Worm (Caenorhabditis elegans) whole organism, L2 larva: ENCODE data around the gene nape-1.

Experiments used
- ama-1 ChIP-seq: fragments of 150-350 bp; optimal IDR thresholded peaks from 2 replicates; lab custom pipeline; 2018; ENCODE audit warnings: inconsistent platforms
- ceh-82 ChIP-seq: fragments of 150-350 bp; optimal IDR thresholded peaks from 2 replicates; lab custom pipeline; 2014; ENCODE audit warnings: missing biosample characterization, missing genetic modification characterization
- lin-39 ChIP-seq: fragments of 150-350 bp; optimal IDR thresholded peaks from 2 replicates; lab custom pipeline; 2014; ENCODE audit warnings: missing biosample characterization, missing genetic modification reagents, missing genetic modification characterization
- nhr-12 ChIP-seq: fragments of 150-350 bp; optimal IDR thresholded peaks from 2 replicates; lab custom pipeline; 2014; ENCODE audit warnings: missing biosample characterization, missing genetic modification characterization

DNA sequence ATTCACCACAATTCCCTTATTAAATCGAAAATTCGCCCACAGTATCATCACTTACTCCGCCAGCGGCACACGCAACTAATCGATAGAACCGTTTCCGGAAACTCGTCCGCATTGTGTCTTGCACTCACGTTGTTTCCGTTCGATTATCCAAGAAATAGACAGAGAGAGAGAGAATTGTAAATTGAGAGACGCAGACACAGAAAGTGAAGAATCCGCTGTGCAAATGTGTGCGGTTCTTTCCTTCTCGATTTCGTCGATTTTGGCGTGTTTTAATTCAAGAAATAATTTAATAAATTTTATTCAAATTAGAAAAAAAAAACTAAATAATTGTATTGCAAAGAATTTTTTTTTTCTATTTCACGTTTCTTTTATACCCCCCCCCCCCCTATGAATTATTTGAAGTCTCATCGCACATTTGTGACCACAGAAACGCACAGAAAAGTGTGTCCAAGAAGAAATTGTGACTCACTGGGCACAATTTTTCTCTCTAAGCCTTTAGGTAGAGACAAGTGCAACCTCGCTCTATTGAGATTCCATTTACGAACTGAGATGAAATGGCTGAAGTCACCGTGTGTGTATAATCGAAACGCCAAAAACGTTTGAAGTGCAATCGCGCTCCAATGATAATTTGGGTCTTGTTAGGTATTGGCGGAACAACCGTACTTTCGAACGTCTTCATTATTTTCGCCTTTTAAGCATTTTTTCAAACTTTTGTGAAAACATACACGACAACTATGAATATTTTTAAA is 1.9 kb downstream of the nape-1 start, which contains the start of gene nape-2:
- TF ChIP-seq nhr-12 (tag; lab: Kevin White, UChicago) (no peak), ama-1 (lab: Kevin White, UChicago) (no peak), lin-39 (no peak), ceh-82 (tag; lab: Kevin White, UChicago) (no peak)
